Worm (Caenorhabditis elegans) whole organism, young adult: ENCODE data around the gene gcy-1.

ENCODE experiments used
- F10E7.11 ChIP-seq: sonication (generic microtip); optimal IDR thresholded peaks from 2 replicates; lab custom pipeline; 2017; ENCODE audit warnings: mild to moderate bottlenecking, missing genetic modification characterization, moderate library complexity, missing compliant biosample characterization
- ccch-3 ChIP-seq: fragments of 200-800 bp; sonication (Bioruptor generic); optimal IDR thresholded peaks from 2 replicates; lab custom pipeline; 2018; ENCODE audit warnings: mild to moderate bottlenecking, missing genetic modification characterization, missing compliant biosample characterization
- hlh-26 ChIP-seq: fragments of 200-800 bp; sonication (Bioruptor generic); conservative IDR thresholded peaks from 2 replicates; pipeline ENCODE4 v1.3.6; 2022; ENCODE audit warnings: missing genetic modification reagents, missing genetic modification characterization, missing compliant biosample characterization
- lin-35 ChIP-seq, 3 experiments: fragments of 150-350 bp in 2 of 3; sonication (generic microtip) in 1 of 3; optimal IDR thresholded peaks; 2 replicates each; lab custom pipeline; 2014 to 2018; ENCODE audit warnings: missing biosample characterization in 3 of 3, missing genetic modification characterization in 3 of 3, missing genetic modification reagents in 3 of 3
- madf-6 ChIP-seq: fragments of 200-800 bp; sonication (Bioruptor generic); IDR thresholded peaks from 2 replicates; pipeline ENCODE4 v1.3.6; 2022; ENCODE audit warnings: missing genetic modification reagents, missing genetic modification characterization, missing compliant biosample characterization
- pha-4 ChIP-seq: fragments of 150-350 bp; sonication (generic microtip); optimal IDR thresholded peaks from 2 replicates; lab custom pipeline; 2014; ENCODE audit warnings: missing biosample characterization, missing genetic modification reagents, missing genetic modification characterization
- sea-2 ChIP-seq: fragments of 200-800 bp; sonication (Bioruptor generic); IDR thresholded peaks from 2 replicates; pipeline ENCODE4 v1.3.6; 2022; ENCODE audit warnings: missing genetic modification characterization, missing compliant biosample characterization

ce11 chrII:9481427-9481826 is 35.3 kb downstream of the gcy-1 start:
- TF ChIP-seq lin-35 (GFP tag; optimal IDR thresholded peaks at IDR 0.05; lab: Kevin White, UChicago) = no peak
- TF ChIP-seq hlh-26 (GFP tag; lab: Robert Waterston, UW) = no peak
- TF ChIP-seq sea-2 (GFP tag; lab: Robert Waterston, UW) = no peak
- no peak for TF ChIP-seq ccch-3 (GFP tag; lab: Kevin White, UChicago)
- TF ChIP-seq pha-4 (tag; lab: Kevin White, UChicago) = no peak
- no peak for TF ChIP-seq F10E7.11 (tag; lab: Kevin White, UChicago)
- TF ChIP-seq madf-6 (GFP tag; lab: Robert Waterston, UW) = no peak
